Worm (Caenorhabditis elegans) whole organism, L4 larva: ENCODE data around the gene F19F10.1.

Experiments
- F37D6.2 ChIP-seq: sonication (generic microtip); optimal IDR thresholded peaks from 2 replicates; lab custom pipeline; 2016; ENCODE audit warnings: mild to moderate bottlenecking, missing genetic modification characterization, missing compliant biosample characterization
- F44E2.7 ChIP-seq: fragments of 200-800 bp; sonication (Bioruptor generic); IDR thresholded peaks from 2 replicates; pipeline ENCODE4 v2.1.2; 2022; ENCODE audit warnings: missing genetic modification characterization, missing compliant biosample characterization
- F49E8.2 ChIP-seq: sonication (generic microtip); optimal IDR thresholded peaks from 2 replicates; lab custom pipeline; 2016; ENCODE audit warnings: missing compliant biosample characterization, mild to moderate bottlenecking, missing genetic modification characterization, borderline replicate concordance
- R02D3.7 ChIP-seq: fragments of 150-350 bp; sonication (generic microtip); optimal IDR thresholded peaks from 3 replicates; lab custom pipeline; 2014; ENCODE audit warnings: missing biosample characterization, missing genetic modification characterization
- T20F7.1 ChIP-seq: fragments of 200-800 bp; sonication (Bioruptor generic); optimal IDR thresholded peaks from 2 replicates; lab custom pipeline; 2018; ENCODE audit warnings: mild to moderate bottlenecking, missing genetic modification characterization, missing compliant biosample characterization
- ZK546.5 ChIP-seq, 2 experiments: sonication (generic microtip); optimal IDR thresholded peaks; 2 replicates each; lab custom pipeline; 2017; ENCODE audit warnings: missing biosample characterization in 2 of 2, missing genetic modification characterization in 2 of 2
- aha-1 ChIP-seq: fragments of 150-350 bp; peaks from one replicate; lab custom pipeline; 2014; ENCODE audit warnings: missing biosample characterization, missing genetic modification characterization
- ama-1 ChIP-seq: fragments of 150-350 bp; optimal IDR thresholded peaks from 2 replicates; lab custom pipeline; 2014; ENCODE audit warnings: inconsistent platforms, mixed read lengths
- attf-4 ChIP-seq: sonication (generic microtip); optimal IDR thresholded peaks from 3 replicates; lab custom pipeline; 2017; ENCODE audit warnings: missing biosample characterization, missing genetic modification characterization
- ceh-20 ChIP-seq: fragments of 200-800 bp; sonication (Bioruptor generic); IDR thresholded peaks from 2 replicates; pipeline ENCODE4 v1.3.6; 2022; ENCODE audit warnings: missing genetic modification reagents, missing genetic modification characterization, missing compliant biosample characterization
- ceh-32 ChIP-seq: sonication (generic microtip); optimal IDR thresholded peaks from 2 replicates; lab custom pipeline; 2016; ENCODE audit warnings: mild to moderate bottlenecking, missing genetic modification characterization, missing compliant biosample characterization; ENCODE audit not compliant: poor library complexity
- ceh-62 ChIP-seq: sonication (generic microtip); optimal IDR thresholded peaks from 2 replicates; lab custom pipeline; 2017; ENCODE audit warnings: missing biosample characterization, missing genetic modification characterization
- ceh-82 ChIP-seq: sonication (generic microtip); optimal IDR thresholded peaks from 2 replicates; lab custom pipeline; 2017; ENCODE audit warnings: missing biosample characterization, missing genetic modification characterization
- daf-19 ChIP-seq: fragments of 200-800 bp; sonication (Bioruptor generic); conservative IDR thresholded peaks from 2 replicates; pipeline ENCODE4 v1.3.6; 2022; ENCODE audit warnings: missing genetic modification characterization, missing compliant biosample characterization
- daf-8 ChIP-seq: fragments of 200-800 bp; sonication (Bioruptor generic); IDR thresholded peaks from 2 replicates; pipeline ENCODE4 v1.3.6; 2022; ENCODE audit warnings: missing genetic modification characterization, missing compliant biosample characterization
- fos-1 ChIP-seq: fragments of 150-350 bp; optimal IDR thresholded peaks from 2 replicates; lab custom pipeline; 2014; ENCODE audit warnings: missing biosample characterization, missing genetic modification characterization
- gei-8 ChIP-seq: fragments of 200-800 bp; sonication (Bioruptor generic); optimal IDR thresholded peaks from 2 replicates; lab custom pipeline; 2018; ENCODE audit warnings: mild to moderate bottlenecking, missing genetic modification characterization, missing compliant biosample characterization
- hmg-1.1 ChIP-seq: fragments of 200-800 bp; sonication (Bioruptor generic); IDR thresholded peaks from 2 replicates; pipeline ENCODE4 v1.3.6; 2022; ENCODE audit warnings: missing genetic modification reagents, missing genetic modification characterization, missing compliant biosample characterization
- lin-13 ChIP-seq: fragments of 150-350 bp; optimal IDR thresholded peaks from 2 replicates; lab custom pipeline; 2014; ENCODE audit warnings: missing biosample characterization, missing genetic modification reagents, missing genetic modification characterization
- lin-38 ChIP-seq: fragments of 200-800 bp; sonication (Bioruptor generic); IDR thresholded peaks from 2 replicates; pipeline ENCODE4 v1.3.6; 2022; ENCODE audit warnings: missing genetic modification reagents, missing genetic modification characterization, missing compliant biosample characterization
- lir-3 ChIP-seq: sonication (generic microtip); optimal IDR thresholded peaks from 2 replicates; lab custom pipeline; 2016; ENCODE audit warnings: mild to moderate bottlenecking, missing genetic modification characterization, missing compliant biosample characterization
- lsy-2 ChIP-seq, 2 experiments: fragments of 150-350 bp in 1 of 2; sonication (generic microtip) in 1 of 2; optimal IDR thresholded peaks; 2 replicates each; lab custom pipeline; 2014 to 2017; ENCODE audit warnings: missing biosample characterization in 2 of 2, missing genetic modification characterization in 2 of 2
- madf-9 ChIP-seq: fragments of 200-800 bp; sonication (Bioruptor generic); conservative IDR thresholded peaks from 2 replicates; pipeline ENCODE4 v1.3.6; 2022; ENCODE audit warnings: missing genetic modification reagents, missing genetic modification characterization, missing compliant biosample characterization
- mdt-29 ChIP-seq: fragments of 200-800 bp; sonication (Bioruptor generic); IDR thresholded peaks from 2 replicates; pipeline ENCODE4 v1.3.6; 2022; ENCODE audit warnings: missing genetic modification reagents, missing genetic modification characterization, missing compliant biosample characterization
- mxl-2 ChIP-seq: fragments of 200-800 bp; sonication (Bioruptor generic); conservative IDR thresholded peaks from 2 replicates; pipeline ENCODE4 v1.3.6; 2022; ENCODE audit warnings: missing genetic modification reagents, missing genetic modification characterization, missing compliant biosample characterization
- nhr-111 ChIP-seq: fragments of 200-800 bp; sonication (Bioruptor generic); optimal IDR thresholded peaks from 2 replicates; lab custom pipeline; 2018; ENCODE audit warnings: mild to moderate bottlenecking, missing genetic modification characterization, missing compliant biosample characterization
- nhr-25 ChIP-seq: sonication (generic microtip); optimal IDR thresholded peaks from 2 replicates; lab custom pipeline; 2017; ENCODE audit warnings: missing genetic modification characterization, mild to moderate bottlenecking, missing compliant biosample characterization, antibody characterized with exemption, moderate library complexity, borderline replicate concordance; ENCODE audit not compliant: insufficient read depth
- nhr-41 ChIP-seq: fragments of 200-800 bp; sonication (Bioruptor generic); IDR thresholded peaks from 2 replicates; pipeline ENCODE4 v1.3.6; 2022; ENCODE audit warnings: missing genetic modification reagents, missing genetic modification characterization, missing compliant biosample characterization
- nhr-6 ChIP-seq: fragments of 150-350 bp; optimal IDR thresholded peaks from 2 replicates; lab custom pipeline; 2014; ENCODE audit warnings: missing biosample characterization, missing genetic modification characterization
- pha-4 ChIP-seq, 2 experiments: fragments of 150-350 bp in 1 of 2; fragments of 200-800 bp in 1 of 2; sonication (Bioruptor generic) in 1 of 2; IDR thresholded peaks in 1 of 2; optimal IDR thresholded peaks in 1 of 2; 2 replicates each; pipeline versions ENCODE4 v1.3.6 to Lab custom; 2014 to 2022; ENCODE audit warnings: missing genetic modification characterization in 2 of 2, missing genetic modification reagents in 2 of 2, missing biosample characterization in 1 of 2, missing compliant biosample characterization in 1 of 2
- php-3 ChIP-seq: fragments of 200-800 bp; sonication (Bioruptor generic); IDR thresholded peaks from 2 replicates; pipeline ENCODE4 v1.3.6; 2022; ENCODE audit warnings: missing genetic modification reagents, missing genetic modification characterization, missing compliant biosample characterization
- sdz-12 ChIP-seq: fragments of 200-800 bp; sonication (Bioruptor generic); optimal IDR thresholded peaks from 2 replicates; lab custom pipeline; 2018; ENCODE audit warnings: mild to moderate bottlenecking, missing genetic modification characterization, missing compliant biosample characterization
- skn-1 ChIP-seq: fragments of 150-350 bp; optimal IDR thresholded peaks from 2 replicates; lab custom pipeline; 2014; ENCODE audit warnings: missing biosample characterization, missing genetic modification characterization
- snpc-4 ChIP-seq: fragments of 150-350 bp; optimal IDR thresholded peaks from 2 replicates; lab custom pipeline; 2014; ENCODE audit warnings: missing biosample characterization, missing genetic modification characterization
- spr-3 ChIP-seq: fragments of 200-800 bp; sonication (Bioruptor generic); optimal IDR thresholded peaks from 2 replicates; lab custom pipeline; 2018; ENCODE audit warnings: mild to moderate bottlenecking, missing genetic modification characterization, missing compliant biosample characterization
- unc-39 ChIP-seq: sonication (generic microtip); optimal IDR thresholded peaks from 2 replicates; lab custom pipeline; 2017; ENCODE audit warnings: missing biosample characterization, missing genetic modification characterization
- unc-62 ChIP-seq, 3 experiments: fragments of 150-350 bp in 1 of 3; sonication (generic microtip); optimal IDR thresholded peaks in 2 of 3; peaks in 1 of 3; 1 replicate in 1 of 3; 2 replicates in 2 of 3; lab custom pipeline; 2014 to 2017; ENCODE audit warnings: missing biosample characterization in 3 of 3, missing genetic modification characterization in 3 of 3, missing genetic modification reagents in 3 of 3, missing genotype in 1 of 3
- zag-1 ChIP-seq: fragments of 150-350 bp; optimal IDR thresholded peaks from 2 replicates; lab custom pipeline; 2014; ENCODE audit warnings: missing biosample characterization, missing genetic modification characterization
- zfp-2 ChIP-seq: sonication (generic microtip); optimal IDR thresholded peaks from 2 replicates; lab custom pipeline; 2016; ENCODE audit warnings: mild to moderate bottlenecking, missing genetic modification characterization, missing compliant biosample characterization
- zfp-3 ChIP-seq: fragments of 200-800 bp; sonication (Bioruptor generic); conservative IDR thresholded peaks from 2 replicates; pipeline ENCODE4 v1.3.6; 2022; ENCODE audit warnings: missing genetic modification reagents, missing genetic modification characterization, missing compliant biosample characterization

Gene F19F10.1

ce11 chrV:7522279-7522678 is 40.8 kb upstream of the F19F10.1 start, which contains the start of gene C54F6.15:
TSS of gene C54F6.15 (minus strand) at chrV:7522379.
- TF ChIP-seq nhr-6 (tag; lab: Kevin White, UChicago) (no peak), zfp-2 (tag; lab: Kevin White, UChicago) (no peak), ama-1 (lab: Kevin White, UChicago) (no peak)

- TF ChIP-seq sdz-12 = no peak
- no peak for TF ChIP-seq spr-3 (GFP tag; lab: Kevin White, UChicago)
- no peak for TF ChIP-seq mxl-2 (GFP tag; lab: Robert Waterston, UW)
- TF ChIP-seq, all 104 proteins: peak for 0
These were observed 39.7 kb upstream of the F19F10.1 start, which contains the start of gene C54F6.6 for ce11 chrV:7523392-7523791. TSS of gene C54F6.6 (plus strand) at chrV:7523692.

DNA sequence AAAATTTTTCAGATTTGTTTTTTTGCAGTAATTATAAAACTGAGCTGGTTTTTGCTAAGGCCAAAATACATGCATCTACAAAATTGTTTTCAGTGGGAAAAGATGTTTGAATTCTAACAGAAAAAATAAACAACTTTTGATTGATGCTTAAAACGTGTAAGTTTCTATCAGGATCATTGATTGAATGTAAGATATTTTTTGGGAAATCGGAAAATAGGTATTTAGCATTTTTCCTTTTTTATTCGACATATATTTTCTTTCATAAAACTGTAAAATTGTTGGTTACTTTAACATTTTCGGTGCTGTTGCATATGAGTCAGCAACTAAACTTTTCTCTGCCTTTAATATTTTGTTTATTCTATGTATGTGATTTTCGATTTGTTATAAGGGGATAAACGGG is 38.6 kb upstream of the F19F10.1 start, which contains the start of gene C54F6.20:
C54F6.20 (plus strand) TSS at position 301 of the 400 bp plus-strand sequence.
- no peak for TF ChIP-seq pha-4 (GFP tag; IDR thresholded peaks at IDR 0.05; lab: Robert Waterston, UW)
- no peak for TF ChIP-seq pha-4 (tag; optimal IDR thresholded peaks at IDR 0.05; lab: Kevin White, UChicago)
- TF ChIP-seq daf-8 (GFP tag; lab: Robert Waterston, UW) = no peak
- TF ChIP-seq R02D3.7 (tag; lab: Kevin White, UChicago) = no peak
- TF ChIP-seq fos-1 = no peak

ce11 chrV:7525695-7526094 is 37.4 kb upstream of the F19F10.1 start, which contains the start of gene C54F6.18:
TSS of gene C54F6.18 (plus strand) at chrV:7525995.
- TF ChIP-seq nhr-25 (tag; lab: Kevin White, UChicago) (no peak), mdt-29 (GFP tag; lab: Robert Waterston, UW) (no peak), lsy-2 (tag; optimal IDR thresholded peaks at IDR 0.05; lab: Kevin White, UChicago) (no peak), ceh-62 (tag; lab: Kevin White, UChicago) (no peak), gei-8 (GFP tag; lab: Kevin White, UChicago) (no peak), F44E2.7 (GFP tag; lab: Robert Waterston, UW) (no peak), snpc-4 (no peak), F37D6.2 (tag; lab: Kevin White, UChicago) (no peak), lin-13 (GFP tag; lab: Kevin White, UChicago) (no peak), php-3 (GFP tag; lab: Robert Waterston, UW) (no peak), R02D3.7 (tag; lab: Kevin White, UChicago) (no peak), unc-62 (GFP tag; optimal IDR thresholded peaks at IDR 0.05 in 1 of 2; lab: Kevin White, UChicago) (no peak), unc-62 (tag; optimal IDR thresholded peaks at IDR 0.05; lab: Kevin White, UChicago) (no peak), ceh-32 (tag; lab: Kevin White, UChicago) (no peak), skn-1 (tag; lab: Kevin White, UChicago) (no peak), attf-4 (tag; lab: Kevin White, UChicago) (no peak)

- TF ChIP-seq spr-3 (GFP tag; lab: Kevin White, UChicago) = no peak
- no peak for TF ChIP-seq hmg-1.1 (GFP tag; lab: Robert Waterston, UW)
- no peak for TF ChIP-seq php-3 (GFP tag; lab: Robert Waterston, UW)
- TF ChIP-seq, all 104 proteins: peak for 0
These were observed 35.9 kb upstream of the F19F10.1 start, which contains the start of gene C54F6.17 for ce11 chrV:7527153-7527552. TSS of gene C54F6.17 (plus strand) at chrV:7527453.

DNA sequence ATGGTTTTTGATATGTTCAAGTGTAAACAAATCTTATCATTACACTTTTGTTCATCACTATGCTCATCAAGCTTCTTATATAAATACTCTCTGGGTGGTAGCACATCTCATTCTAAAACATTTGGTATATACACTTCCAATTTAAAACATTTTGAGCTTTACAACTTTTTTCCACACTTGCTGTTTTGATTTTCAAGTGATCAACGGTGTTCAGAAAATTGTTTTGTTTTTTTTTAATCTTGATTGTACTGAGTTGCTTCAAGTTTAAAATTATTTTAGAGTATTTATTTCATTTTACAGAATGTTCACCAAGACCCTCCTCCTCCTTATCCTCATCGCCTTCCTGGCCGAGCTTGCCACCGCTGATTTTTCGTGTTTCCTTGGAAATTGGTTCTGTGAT is 34.2 kb upstream of the F19F10.1 start, which contains the start of gene C54F6.5:
C54F6.5 (plus strand) TSS at position 301 of the 400 bp plus-strand sequence.
- TF ChIP-seq lin-38 (GFP tag; lab: Robert Waterston, UW) = no peak
- TF ChIP-seq daf-19 (GFP tag; lab: Robert Waterston, UW) = no peak
- no peak for TF ChIP-seq mdt-29 (GFP tag; lab: Robert Waterston, UW)
- TF ChIP-seq lir-3 (tag; lab: Kevin White, UChicago) = no peak
- TF ChIP-seq sdz-12 = no peak
- no peak for TF ChIP-seq ceh-20
- no peak for TF ChIP-seq nhr-111
- no peak for TF ChIP-seq ZK546.5 (tag; optimal IDR thresholded peaks at IDR 0.05; lab: Kevin White, UChicago)
- no peak for TF ChIP-seq F49E8.2
- no peak for TF ChIP-seq ama-1 (lab: Kevin White, UChicago)
- TF ChIP-seq ceh-82 (tag; lab: Kevin White, UChicago) = no peak
- TF ChIP-seq nhr-41 = no peak
- no peak for TF ChIP-seq aha-1 (tag; lab: Kevin White, UChicago)
- no peak for TF ChIP-seq T20F7.1
- no peak for TF ChIP-seq madf-9 (GFP tag; lab: Robert Waterston, UW)
- TF ChIP-seq zfp-2 (tag; lab: Kevin White, UChicago) = no peak
- no peak for TF ChIP-seq unc-39
- no peak for TF ChIP-seq zag-1 (tag; lab: Kevin White, UChicago)
- TF ChIP-seq zfp-3 = no peak
